Worm (Caenorhabditis elegans): ENCODE data around the gene F22B5.6.

Gene F22B5.6

ce11 chrII:8479337-8479736 lies 23.3 kb upstream of the F22B5.6 start:
- no peak for TF ChIP-seq Y55F3AM.14 (GFP tag; optimal IDR thresholded peaks at IDR 0.05)
- TF ChIP-seq nhr-21 (tag; optimal IDR thresholded peaks at IDR 0.05): no peak
- peak; percentile 70 for TF ChIP-seq ama-1 (optimal IDR thresholded peaks at IDR 0.05)

- TF ChIP-seq nhr-129 (tag; optimal IDR thresholded peaks at IDR 0.05) (no peak), alr-1 (tag; optimal IDR thresholded peaks at IDR 0.05) (no peak), blmp-1 (tag; optimal IDR thresholded peaks at IDR 0.05; ENCODE audit: insufficient read depth) (no peak), elt-1 (tag; optimal IDR thresholded peaks at IDR 0.05) (no peak), unc-62 (GFP tag; optimal IDR thresholded peaks at IDR 0.05) (no peak), mbf-1 (tag; optimal IDR thresholded peaks at IDR 0.05) (no peak)
Observed at ce11 chrII:8475306-8475822, 19.4 kb upstream of the F22B5.6 start, which contains the start of the genes M05D6.1 and M05D6.3. Gene M05D6.1 (minus strand): TSS chrII:8475406. Gene M05D6.3 (plus strand): TSS chrII:8475772.

- TF ChIP-seq mbf-1 (tag; optimal IDR thresholded peaks at IDR 0.05) (no peak), unc-55 (GFP tag; optimal IDR thresholded peaks at IDR 0.05) (no peak), nhr-77 (tag; optimal IDR thresholded peaks at IDR 0.05) (no peak), unc-62 (GFP tag; optimal IDR thresholded peaks at IDR 0.05) (no peak), skn-1 (tag; optimal IDR thresholded peaks at IDR 0.05) (no peak), blmp-1 (tag; optimal IDR thresholded peaks at IDR 0.05; ENCODE audit: insufficient read depth) (no peak), ztf-4 (tag; optimal IDR thresholded peaks at IDR 0.05) (no peak), elt-1 (tag; optimal IDR thresholded peaks at IDR 0.05) (no peak)
Observed at ce11 chrII:8472916-8473315, 16.9 kb upstream of the F22B5.6 start.

- TF ChIP-seq ztf-11 (tag; optimal IDR thresholded peaks at IDR 0.05): no peak
- TF ChIP-seq nhr-10 (tag; optimal IDR thresholded peaks at IDR 0.05): no peak
- no peak for TF ChIP-seq elt-1 (tag; optimal IDR thresholded peaks at IDR 0.05)
- no peak for TF ChIP-seq lsy-2 (tag; optimal IDR thresholded peaks at IDR 0.05)
- TF ChIP-seq blmp-1 (tag; optimal IDR thresholded peaks at IDR 0.05; ENCODE audit: insufficient read depth): no peak
- no peak for TF ChIP-seq ZK546.5 (tag; optimal IDR thresholded peaks at IDR 0.05)
- TF ChIP-seq R02D3.7 (tag; optimal IDR thresholded peaks at IDR 0.05): no peak
- TF ChIP-seq dmd-4 (tag; optimal IDR thresholded peaks at IDR 0.05): no peak
- TF ChIP-seq lin-13 (GFP tag; optimal IDR thresholded peaks at IDR 0.05): no peak
- TF ChIP-seq nhr-21 (tag; optimal IDR thresholded peaks at IDR 0.05): no peak
- no peak for TF ChIP-seq ceh-82 (tag; optimal IDR thresholded peaks at IDR 0.05)
Observed at ce11 chrII:8471139-8471538, 15.1 kb upstream of the F22B5.6 start, which contains the start of gene M05D6.8. Gene M05D6.8 (minus strand): TSS chrII:8471239.

DNA sequence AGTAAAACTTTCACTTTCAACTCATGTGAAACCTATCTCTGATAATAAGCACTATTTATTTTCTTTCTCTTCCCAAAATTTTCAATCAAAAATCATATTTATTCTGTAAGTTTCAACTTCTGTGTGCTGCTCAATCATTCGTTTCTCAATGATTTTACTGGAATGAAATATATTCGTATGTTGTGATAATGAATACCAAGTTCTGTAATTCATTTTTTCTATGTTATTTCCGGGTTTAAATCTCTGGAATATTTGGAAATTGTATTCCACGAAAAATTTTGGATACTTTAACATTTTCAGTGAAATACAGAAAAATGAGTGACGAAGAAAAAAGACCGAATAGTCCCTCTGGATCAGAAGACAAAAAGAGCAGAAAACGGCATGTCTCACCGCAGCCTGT lies 11.8 kb upstream of the F22B5.6 start, which contains the start of gene M05D6.2:
Gene M05D6.2, plus strand, starts transcription at position 301 of the 400 bp plus-strand sequence.
- TF ChIP-seq Y55F3AM.14 (GFP tag; optimal IDR thresholded peaks at IDR 0.05) (no peak), elt-3 (tag; optimal IDR thresholded peaks at IDR 0.05) (no peak), nhr-25 (tag; optimal IDR thresholded peaks at IDR 0.05) (no peak), nhr-11 (tag; optimal IDR thresholded peaks at IDR 0.05) (no peak), lin-13 (GFP tag; optimal IDR thresholded peaks at IDR 0.05) (no peak)

- TF ChIP-seq ztf-11 (tag; optimal IDR thresholded peaks at IDR 0.05) (no peak), lin-13 (GFP tag; optimal IDR thresholded peaks at IDR 0.05) (no peak), lsy-2 (tag; optimal IDR thresholded peaks at IDR 0.05) (no peak), blmp-1 (tag; optimal IDR thresholded peaks at IDR 0.05; ENCODE audit: insufficient read depth) (no peak), mbf-1 (tag; optimal IDR thresholded peaks at IDR 0.05) (no peak), egl-27 (tag; optimal IDR thresholded peaks at IDR 0.05) (no peak), C34F6.9 (tag; optimal IDR thresholded peaks at IDR 0.05) (no peak), crh-2 (tag; optimal IDR thresholded peaks at IDR 0.05) (no peak), lin-39 (tag; optimal IDR thresholded peaks at IDR 0.05) (no peak), mdl-1 (tag; optimal IDR thresholded peaks at IDR 0.05) (no peak), nhr-10 (tag; optimal IDR thresholded peaks at IDR 0.05) (no peak), unc-55 (GFP tag; optimal IDR thresholded peaks at IDR 0.05) (no peak), ama-1 (optimal IDR thresholded peaks at IDR 0.05) (no peak)
Observed at ce11 chrII:8466874-8467273, 10.9 kb upstream of the F22B5.6 start, which contains the start of gene F22B5.10. Gene F22B5.10 (plus strand): TSS chrII:8467174.

DNA sequence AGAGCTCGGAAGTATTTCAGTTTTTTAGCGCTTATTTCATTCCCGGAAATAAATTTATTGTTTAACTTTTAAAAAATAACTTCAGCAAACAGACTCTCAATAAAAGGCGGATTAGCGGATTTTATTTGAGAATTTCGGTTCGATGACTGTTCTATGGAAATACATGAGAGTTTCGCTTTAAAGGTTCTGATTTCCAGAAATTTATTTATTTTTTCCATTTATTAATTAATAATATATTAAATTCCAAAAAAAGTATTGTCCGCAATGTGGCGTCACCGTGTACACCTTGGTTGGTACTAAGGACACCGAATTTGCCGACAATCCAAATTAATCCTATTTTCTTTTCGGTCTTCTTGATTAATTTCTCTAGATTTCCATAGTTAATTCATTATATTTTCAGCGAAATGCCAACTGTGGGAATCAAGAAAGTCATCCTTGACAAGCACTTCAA lies 8.5 kb upstream of the F22B5.6 start, which contains the start of gene fars-3:
Gene fars-3, plus strand, starts transcription at position 401 of the 451 bp plus-strand sequence.
- TF ChIP-seq alr-1 (tag; optimal IDR thresholded peaks at IDR 0.05) (no peak), R02D3.7 (tag; optimal IDR thresholded peaks at IDR 0.05) (no peak), lsy-2 (tag; optimal IDR thresholded peaks at IDR 0.05) (peak in 1 of 2 experiments; percentile 49), C34F6.9 (tag; optimal IDR thresholded peaks at IDR 0.05) (peak; percentile 39), ama-1 (optimal IDR thresholded peaks at IDR 0.05) (peak; percentile 26)

Data from whole organism, L2 larva.